Fruit fly (Drosophila melanogaster) whole organism, embryonic: ENCODE results near the gene CG46440.
A peak's percentile ranks its signal among the peaks of the same experiment; 100 is the strongest.

ENCODE experiments used
- Atf-2 ChIP-seq: fragments of 200-800 bp; sonication (Bioruptor generic); optimal IDR thresholded peaks from 2 replicates; lab custom pipeline; 2016; ENCODE audit warnings: missing biosample characterization, missing genetic modification characterization
- BEAF-32 ChIP-seq: fragments of 200-800 bp; sonication (Bioruptor generic); optimal IDR thresholded peaks from 3 replicates; lab custom pipeline; 2017; ENCODE audit warnings: missing biosample characterization, missing genetic modification characterization, mild to moderate bottlenecking, moderate library complexity, missing genetic modification reagents
- Bgb ChIP-seq: fragments of 200-800 bp; sonication (Bioruptor generic); IDR thresholded peaks from 2 replicates; pipeline ENCODE4 v1.3.6; 2022; ENCODE audit warnings: missing biosample characterization, missing genetic modification characterization; ENCODE audit not compliant: partially characterized antibody
- C15 ChIP-seq: fragments of 200-800 bp; sonication (Bioruptor generic); IDR thresholded peaks from 3 replicates; pipeline ENCODE4 v1.3.6; 2022; ENCODE audit warnings: missing biosample characterization, missing genetic modification characterization
- CG10321 ChIP-seq: fragments of 200-800 bp; sonication (Bioruptor generic); IDR thresholded peaks from 2 replicates; pipeline ENCODE4 v1.3.6; 2022; ENCODE audit warnings: missing biosample characterization, missing genetic modification characterization
- CG15479 ChIP-seq: fragments of 200-800 bp; sonication (Bioruptor generic); optimal IDR thresholded peaks from 3 replicates; lab custom pipeline; 2019; ENCODE audit warnings: missing biosample characterization, mild to moderate bottlenecking, missing genetic modification characterization, moderate library complexity
- CG1603 ChIP-seq: fragments of 200-800 bp; sonication (Bioruptor generic); optimal IDR thresholded peaks from 2 replicates; lab custom pipeline; 2019; ENCODE audit warnings: missing biosample characterization, mild to moderate bottlenecking, missing genetic modification characterization, moderate library complexity
- CG16779 ChIP-seq: fragments of 200-800 bp; sonication (Bioruptor generic); IDR thresholded peaks from 2 replicates; pipeline ENCODE4 v1.3.6; 2022; ENCODE audit warnings: missing biosample characterization, missing genetic modification characterization
- CG17829 ChIP-seq: fragments of 200-800 bp; optimal IDR thresholded peaks from 2 replicates; lab custom pipeline; 2019; ENCODE audit warnings: missing biosample characterization, mild to moderate bottlenecking, missing genetic modification characterization, moderate library complexity
- CG2116 ChIP-seq: fragments of 200-800 bp; sonication (Bioruptor generic); optimal IDR thresholded peaks from 3 replicates; lab custom pipeline; 2018; ENCODE audit warnings: missing biosample characterization, mild to moderate bottlenecking, missing genetic modification characterization
- CG2129 ChIP-seq: fragments of 200-800 bp; sonication (Bioruptor generic); IDR thresholded peaks from 2 replicates; pipeline ENCODE4 v1.3.6; 2022; ENCODE audit warnings: missing biosample characterization, missing genetic modification characterization; ENCODE audit not compliant: partially characterized antibody
- CG34224 ChIP-seq: fragments of 200-800 bp; sonication (Bioruptor generic); IDR thresholded peaks from 3 replicates; pipeline ENCODE4 v1.3.6; 2022; ENCODE audit warnings: missing biosample characterization, missing genetic modification characterization; ENCODE audit not compliant: partially characterized antibody
- CG3995 ChIP-seq: fragments of 200-800 bp; sonication (Bioruptor generic); optimal IDR thresholded peaks from 3 replicates; lab custom pipeline; 2016; ENCODE audit warnings: missing biosample characterization, missing genetic modification characterization
- CG4360 ChIP-seq: fragments of 200-800 bp; sonication (Bioruptor generic); IDR thresholded peaks from 2 replicates; pipeline ENCODE4 v1.3.6; 2022; ENCODE audit warnings: missing biosample characterization, missing genetic modification characterization
- CG6175 ChIP-seq: fragments of 200-800 bp; sonication (Bioruptor generic); IDR thresholded peaks from 3 replicates; pipeline ENCODE4 v1.3.6; 2022; ENCODE audit warnings: missing biosample characterization, missing genetic modification characterization
- CG6791 ChIP-seq: fragments of 200-800 bp; sonication (Bioruptor generic); IDR thresholded peaks from 3 replicates; pipeline ENCODE4 v1.3.6; 2022; ENCODE audit warnings: missing biosample characterization, missing genetic modification characterization; ENCODE audit not compliant: partially characterized antibody
- CG9932 ChIP-seq: fragments of 200-800 bp; sonication (Bioruptor generic); IDR thresholded peaks from 2 replicates; pipeline ENCODE4 v1.3.6; 2022; ENCODE audit warnings: missing biosample characterization, missing genetic modification characterization
- Dad ChIP-seq: fragments of 200-800 bp; sonication (Bioruptor generic); optimal IDR thresholded peaks from 3 replicates; lab custom pipeline; 2016; ENCODE audit warnings: missing biosample characterization, missing genetic modification characterization
- Dref ChIP-seq: fragments of 200-800 bp; sonication (Bioruptor generic); IDR thresholded peaks from 2 replicates; pipeline ENCODE4 v1.3.6; 2022; ENCODE audit warnings: missing biosample characterization, missing genetic modification characterization
- Drgx ChIP-seq: fragments of 200-800 bp; sonication (Bioruptor generic); IDR thresholded peaks from 2 replicates; pipeline ENCODE4 v1.3.6; 2022; ENCODE audit warnings: missing biosample characterization, missing genetic modification characterization
- H15 ChIP-seq: fragments of 200-800 bp; sonication (Bioruptor generic); IDR thresholded peaks from 3 replicates; pipeline ENCODE4 v1.3.6; 2022; ENCODE audit warnings: missing biosample characterization, missing genetic modification characterization
- HHEX ChIP-seq: fragments of 200-800 bp; sonication (Bioruptor generic); optimal IDR thresholded peaks from 3 replicates; lab custom pipeline; 2017; ENCODE audit warnings: missing biosample characterization, mild to moderate bottlenecking, missing genetic modification characterization, missing genetic modification reagents
- HLH4C ChIP-seq: fragments of 200-800 bp; sonication (Bioruptor generic); IDR thresholded peaks from 3 replicates; pipeline ENCODE4 v1.3.6; 2022; ENCODE audit warnings: missing biosample characterization, missing genetic modification characterization; ENCODE audit not compliant: partially characterized antibody
- Hmr ChIP-seq: fragments of 200-800 bp; sonication (Bioruptor generic); optimal IDR thresholded peaks from 3 replicates; lab custom pipeline; 2017; ENCODE audit warnings: mild to moderate bottlenecking, missing biosample characterization, missing genetic modification reagents, missing genetic modification characterization
- MESR4 ChIP-seq: fragments of 200-800 bp; sonication (Bioruptor generic); optimal IDR thresholded peaks from 2 replicates; lab custom pipeline; 2018; ENCODE audit warnings: missing biosample characterization, mild to moderate bottlenecking, missing genetic modification characterization, moderate library complexity
- Max ChIP-seq: fragments of 200-800 bp; sonication (Bioruptor generic); optimal IDR thresholded peaks from 2 replicates; lab custom pipeline; 2016; ENCODE audit warnings: missing biosample characterization, mild to moderate bottlenecking, missing genetic modification characterization
- Six4 ChIP-seq: fragments of 200-800 bp; sonication (Bioruptor generic); optimal IDR thresholded peaks from 2 replicates; lab custom pipeline; 2016; ENCODE audit warnings: missing biosample characterization, missing genetic modification characterization
- az2 ChIP-seq: fragments of 200-800 bp; sonication (Bioruptor generic); optimal IDR thresholded peaks from 3 replicates; lab custom pipeline; 2016; ENCODE audit warnings: missing biosample characterization, missing genetic modification characterization
- bab2 ChIP-seq: fragments of 200-800 bp; sonication (Bioruptor generic); optimal IDR thresholded peaks from 2 replicates; lab custom pipeline; 2016; ENCODE audit warnings: missing biosample characterization, missing genetic modification characterization
- bcd ChIP-seq: fragments of 200-800 bp; sonication (Bioruptor generic); optimal IDR thresholded peaks from 2 replicates; lab custom pipeline; 2017; ENCODE audit warnings: missing biosample characterization, mild to moderate bottlenecking, missing genetic modification characterization
- cad ChIP-seq: fragments of >200 bp; optimal IDR thresholded peaks from 2 replicates; lab custom pipeline; 2017; ENCODE audit warnings: missing biosample characterization, missing genetic modification characterization
- croc ChIP-seq: fragments of 200-800 bp; sonication (Bioruptor generic); conservative IDR thresholded peaks from 3 replicates; pipeline ENCODE4 v1.3.6; 2022; ENCODE audit warnings: missing biosample characterization, missing genetic modification characterization
- dan ChIP-seq: fragments of 200-800 bp; sonication (Bioruptor generic); IDR thresholded peaks from 2 replicates; pipeline ENCODE4 v1.3.6; 2022; ENCODE audit warnings: missing biosample characterization, missing genetic modification characterization
- ems ChIP-seq: fragments of 200-800 bp; sonication (Bioruptor generic); optimal IDR thresholded peaks from 3 replicates; lab custom pipeline; 2016; ENCODE audit warnings: missing biosample characterization, missing genetic modification characterization
- insv ChIP-seq, 2 experiments: fragments of 200-800 bp; sonication (Bioruptor generic); optimal IDR thresholded peaks; 3 replicates each; lab custom pipeline; 2016 to 2018; ENCODE audit warnings: missing biosample characterization in 2 of 2, missing genetic modification characterization in 2 of 2
- inv ChIP-seq: fragments of 200-800 bp; sonication (Bioruptor generic); IDR thresholded peaks from 2 replicates; pipeline ENCODE4 v1.3.6; 2022; ENCODE audit warnings: missing biosample characterization, missing genetic modification characterization; ENCODE audit not compliant: partially characterized antibody
- jumu ChIP-seq: fragments of 200-800 bp; sonication (Bioruptor generic); optimal IDR thresholded peaks from 3 replicates; lab custom pipeline; 2016; ENCODE audit warnings: missing biosample characterization, missing genetic modification characterization
- kah ChIP-seq: fragments of 200-800 bp; sonication (Bioruptor generic); optimal IDR thresholded peaks from 2 replicates; lab custom pipeline; 2018; ENCODE audit warnings: missing biosample characterization, mild to moderate bottlenecking, missing genetic modification characterization
- lab ChIP-seq: fragments of 200-800 bp; sonication (Bioruptor generic); optimal IDR thresholded peaks from 3 replicates; lab custom pipeline; 2017; ENCODE audit warnings: missing biosample characterization, missing genetic modification characterization, mild to moderate bottlenecking, moderate library complexity, missing genetic modification reagents
- nerfin-2 ChIP-seq: fragments of 200-800 bp; sonication (Bioruptor generic); IDR thresholded peaks from 2 replicates; pipeline ENCODE4 v1.3.6; 2022; ENCODE audit warnings: missing biosample characterization, missing genetic modification characterization; ENCODE audit not compliant: partially characterized antibody
- otp ChIP-seq: fragments of 200-800 bp; sonication (Bioruptor generic); IDR thresholded peaks from 3 replicates; pipeline ENCODE4, ENCODE4 v1.3.6; 2022; ENCODE audit warnings: missing biosample characterization, missing genetic modification characterization
- pb ChIP-seq: fragments of 200-800 bp; sonication (Bioruptor generic); optimal IDR thresholded peaks from 3 replicates; lab custom pipeline; 2016; ENCODE audit warnings: missing biosample characterization, missing genetic modification characterization
- pho ChIP-seq: fragments of 200-800 bp; sonication (Bioruptor generic); optimal IDR thresholded peaks from 2 replicates; lab custom pipeline; 2016; ENCODE audit warnings: missing biosample characterization, missing genetic modification characterization
- pita ChIP-seq: fragments of 200-800 bp; sonication (Bioruptor generic); optimal IDR thresholded peaks from 2 replicates; lab custom pipeline; 2017; ENCODE audit warnings: missing biosample characterization, mild to moderate bottlenecking, missing genetic modification characterization
- sd ChIP-seq: fragments of 200-800 bp; sonication (Bioruptor generic); optimal IDR thresholded peaks from 3 replicates; lab custom pipeline; 2018; ENCODE audit warnings: missing biosample characterization, mild to moderate bottlenecking, missing genetic modification characterization, moderate library complexity
- so ChIP-seq: fragments of 200-800 bp; sonication (Bioruptor generic); IDR thresholded peaks from 3 replicates; pipeline ENCODE4 v1.3.6; 2022; ENCODE audit warnings: missing biosample characterization, missing genetic modification characterization
- sob ChIP-seq: fragments of 200-800 bp; sonication (Bioruptor generic); IDR thresholded peaks from 2 replicates; pipeline ENCODE4 v1.3.6; 2022; ENCODE audit warnings: missing biosample characterization, missing genetic modification characterization
- zen ChIP-seq: fragments of 200-800 bp; sonication (Bioruptor generic); optimal IDR thresholded peaks from 3 replicates; lab custom pipeline; 2018; ENCODE audit warnings: missing biosample characterization, mild to moderate bottlenecking, missing genetic modification characterization, moderate library complexity
- zen2 ChIP-seq: fragments of 200-800 bp; sonication (Bioruptor generic); IDR thresholded peaks from 3 replicates; pipeline ENCODE4 v1.3.6; 2022; ENCODE audit warnings: missing biosample characterization, missing genetic modification characterization; ENCODE audit not compliant: partially characterized antibody

Gene CG46440

DNA sequence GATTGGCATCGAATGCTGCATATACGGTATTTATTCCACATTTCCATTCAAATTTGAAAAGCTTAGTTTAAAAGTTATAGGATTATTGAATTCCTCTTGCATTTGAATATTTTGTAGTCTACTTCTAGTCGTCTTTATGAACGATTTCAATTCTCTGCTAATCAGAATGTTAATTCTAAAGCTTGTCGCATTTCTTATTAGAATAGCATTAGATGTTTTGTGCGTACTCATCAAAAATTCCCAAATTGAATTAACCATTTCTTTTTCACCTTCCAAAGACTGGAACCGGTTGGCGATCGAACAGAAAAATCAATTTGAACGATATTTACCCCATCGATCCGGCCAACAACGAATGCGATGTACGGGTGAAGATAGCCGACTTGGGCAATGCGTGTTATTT is 17.6 kb downstream of the CG46440 start:
- TF ChIP-seq cad (GFP tag; lab: Kevin White, UChicago) (no peak), Atf-2 (no peak), bcd (GFP tag; lab: Kevin White, UChicago) (no peak), lab (GFP tag; lab: Kevin White, UChicago) (no peak), bab2 (no peak), Six4 (GFP tag; lab: Kevin White, UChicago) (no peak), zen (tag; lab: Kevin White, UChicago) (peak; percentile 23), Dad (GFP tag; lab: Kevin White, UChicago) (no peak), pita (GFP tag; lab: Kevin White, UChicago) (peak; percentile 29), CG16779 (GFP tag; lab: Robert Waterston, UW) (no peak), Drgx (no peak), BEAF-32 (GFP tag; lab: Kevin White, UChicago) (peak; percentile 19), az2 (GFP tag; lab: Kevin White, UChicago) (no peak), CG2129 (GFP tag; lab: Robert Waterston, UW) (no peak), CG17829 (tag; lab: Kevin White, UChicago) (no peak), insv (GFP tag; optimal IDR thresholded peaks at IDR 0.05; lab: Kevin White, UChicago) (peak in 1 of 2 experiments; percentile 93), pho (GFP tag; lab: Kevin White, UChicago) (no peak), CG10321 (GFP tag; lab: Robert Waterston, UW) (no peak)

DNA sequence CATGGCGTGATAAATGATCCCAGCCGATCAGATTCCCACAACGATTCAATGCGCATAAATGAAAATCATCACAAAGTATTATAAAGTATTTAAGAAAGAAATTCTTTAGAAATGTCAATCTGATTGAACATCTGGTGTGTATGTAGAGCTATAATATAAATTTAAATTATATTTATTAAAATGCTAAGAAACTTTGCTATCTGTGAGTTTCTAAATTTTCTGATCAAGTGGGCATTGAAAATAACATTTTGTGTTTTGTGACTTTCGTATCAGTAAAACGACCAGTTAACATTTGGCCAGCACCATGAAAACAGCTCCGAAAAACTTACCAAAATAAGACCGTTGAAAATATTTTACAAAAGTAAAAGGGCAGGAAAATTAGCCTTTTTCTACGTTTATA is 20.1 kb downstream of the CG46440 start, which contains the start of gene CG8565:
TSS of gene CG8565 (plus strand) at position 301 of the 400 bp plus-strand sequence.
- TF ChIP-seq otp (GFP tag; lab: Robert Waterston, UW) (no peak), H15 (GFP tag; lab: Robert Waterston, UW) (no peak), CG2116 (GFP tag; lab: Kevin White, UChicago) (no peak), kah (GFP tag; lab: Kevin White, UChicago) (no peak), CG4360 (no peak), zen2 (GFP tag; lab: Robert Waterston, UW) (no peak), MESR4 (GFP tag; lab: Kevin White, UChicago) (no peak), ems (no peak), jumu (no peak), croc (no peak), HHEX (GFP tag; lab: Kevin White, UChicago) (no peak), so (GFP tag; lab: Robert Waterston, UW) (no peak), CG6175 (GFP tag; lab: Robert Waterston, UW) (no peak), dan (GFP tag; lab: Robert Waterston, UW) (no peak)

DNA sequence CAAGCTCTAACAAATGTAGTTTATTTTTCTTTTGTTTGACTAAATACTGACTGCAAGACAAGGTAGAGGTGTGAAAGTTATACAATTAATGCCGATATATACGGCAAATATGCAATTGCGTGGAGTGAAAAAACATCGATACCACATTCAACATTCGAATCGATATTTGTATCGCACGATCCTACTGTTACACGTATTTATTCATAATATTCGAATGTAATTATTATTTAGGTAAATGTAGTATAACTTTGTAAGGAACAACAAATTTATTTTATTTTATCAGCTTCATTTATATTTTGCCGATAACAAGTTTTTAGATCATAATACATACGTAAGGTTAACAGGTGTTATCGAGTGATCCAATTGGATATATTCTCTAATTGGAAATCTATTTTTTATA is 22.2 kb downstream of the CG46440 start, which contains the start of gene Chc:
TSS of gene Chc (minus strand) at position 98 of the 400 bp plus-strand sequence.
- TF ChIP-seq CG3995 (GFP tag; lab: Kevin White, UChicago) (peak; percentile 90), CG9932 (GFP tag; lab: Robert Waterston, UW) (peak; percentile 64), Dref (GFP tag; lab: Robert Waterston, UW) (peak; percentile 91), Hmr (GFP tag; lab: Kevin White, UChicago) (no peak), Bgb (GFP tag; lab: Robert Waterston, UW) (peak; percentile 98), sob (GFP tag; lab: Robert Waterston, UW) (peak; percentile 10; the same call in 1 of the 2 replicates), pb (GFP tag; lab: Kevin White, UChicago) (no peak), sd (peak; percentile 69), inv (GFP tag; lab: Robert Waterston, UW) (peak; percentile 98), Max (GFP tag; lab: Kevin White, UChicago) (peak; percentile 13), C15 (GFP tag; lab: Robert Waterston, UW) (no peak), CG1603 (tag; lab: Kevin White, UChicago) (peak; percentile 75), CG15479 (GFP tag; lab: Kevin White, UChicago) (peak; percentile 44), nerfin-2 (peak; percentile 93), CG17829 (tag; lab: Kevin White, UChicago) (no peak), CG2116 (GFP tag; lab: Kevin White, UChicago) (peak; percentile 84), HLH4C (GFP tag; lab: Robert Waterston, UW) (peak; percentile 98), CG34224 (GFP tag; lab: Robert Waterston, UW) (peak; percentile 97), CG6791 (peak; percentile 98)
